Worm (Caenorhabditis elegans) whole organism, L1 larva: Measurements from ENCODE around the gene emg-1.

Experiments used
- C04F5.9 ChIP-seq: sonication (generic microtip); optimal IDR thresholded peaks from 2 replicates; lab custom pipeline; 2016; ENCODE audit warnings: missing genetic modification characterization, missing compliant biosample characterization
- C16A3.4 ChIP-seq: fragments of 150-350 bp; optimal IDR thresholded peaks from 2 replicates; lab custom pipeline; 2014; ENCODE audit warnings: missing biosample characterization, missing genetic modification characterization
- C34B4.2 ChIP-seq: sonication (generic microtip); optimal IDR thresholded peaks from 2 replicates; lab custom pipeline; 2017; ENCODE audit warnings: mild to moderate bottlenecking, missing genetic modification characterization, missing compliant biosample characterization
- aly-2 ChIP-seq: fragments of 150-350 bp; optimal IDR thresholded peaks from 2 replicates; lab custom pipeline; 2014; ENCODE audit warnings: missing biosample characterization, missing genetic modification characterization
- ama-1 ChIP-seq: fragments of 150-350 bp; optimal IDR thresholded peaks from 2 replicates; lab custom pipeline; 2014
- blmp-1 ChIP-seq: fragments of 150-350 bp; optimal IDR thresholded peaks from 2 replicates; lab custom pipeline; 2014; ENCODE audit warnings: missing biosample characterization, missing genetic modification characterization
- ceh-63 ChIP-seq: fragments of 200-800 bp; sonication (Bioruptor generic); optimal IDR thresholded peaks from 2 replicates; lab custom pipeline; 2018; ENCODE audit warnings: mild to moderate bottlenecking, missing genetic modification characterization, missing compliant biosample characterization
- ceh-8 ChIP-seq: fragments of 200-800 bp; sonication (Bioruptor generic); optimal IDR thresholded peaks from 2 replicates; lab custom pipeline; 2018; ENCODE audit warnings: mild to moderate bottlenecking, missing genetic modification characterization, moderate library complexity, missing compliant biosample characterization
- ceh-82 ChIP-seq, 3 experiments: fragments of 150-350 bp in 1 of 3; sonication (generic microtip) in 2 of 3; optimal IDR thresholded peaks; 2 replicates each; lab custom pipeline; 2014 to 2017; ENCODE audit warnings: missing biosample characterization in 3 of 3, missing genetic modification characterization in 3 of 3
- ceh-90 ChIP-seq: sonication (generic microtip); optimal IDR thresholded peaks from 2 replicates; lab custom pipeline; 2016; ENCODE audit warnings: missing genetic modification characterization, missing compliant biosample characterization
- dsc-1 ChIP-seq: sonication (generic microtip); optimal IDR thresholded peaks from 2 replicates; lab custom pipeline; 2016; ENCODE audit warnings: mild to moderate bottlenecking, missing genetic modification characterization, missing compliant biosample characterization
- efl-1 ChIP-seq, 4 experiments: fragments of 150-350 bp; optimal IDR thresholded peaks in 3 of 4; peaks in 1 of 4; 1 replicate in 1 of 4; 2 replicates in 3 of 4; lab custom pipeline; 2014; ENCODE audit warnings: missing biosample characterization in 2 of 4, missing genetic modification characterization in 2 of 4, missing genetic modification reagents in 2 of 4
- egl-13 ChIP-seq: sonication (generic microtip); optimal IDR thresholded peaks from 2 replicates; lab custom pipeline; 2016; ENCODE audit warnings: missing genotype, missing genetic modification reagents, missing genetic modification characterization, missing compliant biosample characterization
- elt-3 ChIP-seq, 6 experiments: fragments of 150-350 bp in 1 of 6; sonication (generic microtip); optimal IDR thresholded peaks; 2 replicates each; lab custom pipeline; 2017 to 2018; ENCODE audit warnings: missing biosample characterization in 6 of 6, missing genetic modification characterization in 6 of 6, inconsistent platforms in 1 of 6
- fkh-10 ChIP-seq: sonication (generic microtip); optimal IDR thresholded peaks from 2 replicates; lab custom pipeline; 2017; ENCODE audit warnings: missing biosample characterization, missing genetic modification reagents, missing genetic modification characterization
- fkh-8 ChIP-seq: sonication (generic microtip); optimal IDR thresholded peaks from 2 replicates; lab custom pipeline; 2016; ENCODE audit warnings: mild to moderate bottlenecking, missing genetic modification characterization, missing compliant biosample characterization
- fos-1 ChIP-seq: fragments of 150-350 bp; optimal IDR thresholded peaks from 2 replicates; lab custom pipeline; 2014; ENCODE audit warnings: missing biosample characterization, missing genetic modification characterization
- grh-1 ChIP-seq: fragments of 200-800 bp; sonication (Bioruptor generic); IDR thresholded peaks from 2 replicates; pipeline ENCODE4 v1.3.6; 2022; ENCODE audit warnings: missing genetic modification reagents, missing genetic modification characterization, missing compliant biosample characterization
- hlh-17 ChIP-seq: fragments of 200-800 bp; sonication (Bioruptor generic); optimal IDR thresholded peaks from 2 replicates; lab custom pipeline; 2018; ENCODE audit warnings: missing genetic modification characterization, mild to moderate bottlenecking, missing compliant biosample characterization, moderate library complexity, borderline replicate concordance
- hlh-4 ChIP-seq: sonication (generic microtip); optimal IDR thresholded peaks from 2 replicates; lab custom pipeline; 2016; ENCODE audit warnings: mild to moderate bottlenecking, missing genetic modification characterization, missing compliant biosample characterization
- hpl-2 ChIP-seq: fragments of 150-350 bp; optimal IDR thresholded peaks from 2 replicates; lab custom pipeline; 2014; ENCODE audit warnings: missing biosample characterization, missing genetic modification reagents, missing genetic modification characterization
- irx-1 ChIP-seq: sonication (generic microtip); optimal IDR thresholded peaks from 2 replicates; lab custom pipeline; 2016; ENCODE audit warnings: missing genetic modification characterization, missing compliant biosample characterization
- isw-1 ChIP-seq: fragments of 200-800 bp; sonication (Bioruptor generic); IDR thresholded peaks from 2 replicates; pipeline ENCODE4 v1.3.6; 2022; ENCODE audit warnings: missing genetic modification characterization, missing compliant biosample characterization
- lin-39 ChIP-seq: fragments of 150-350 bp; optimal IDR thresholded peaks from 2 replicates; lab custom pipeline; 2014; ENCODE audit warnings: missing biosample characterization, missing genetic modification reagents, missing genetic modification characterization
- lir-3 ChIP-seq: sonication (generic microtip); optimal IDR thresholded peaks from 2 replicates; lab custom pipeline; 2016; ENCODE audit warnings: mild to moderate bottlenecking, missing genetic modification characterization, moderate library complexity, missing compliant biosample characterization; ENCODE audit not compliant: poor library complexity
- mdl-1 ChIP-seq, 2 experiments: fragments of 150-350 bp; optimal IDR thresholded peaks; 2 replicates each; lab custom pipeline; 2014 to 2017; ENCODE audit warnings: missing biosample characterization in 2 of 2, missing genetic modification characterization in 2 of 2, inconsistent platforms in 1 of 2
- mef-2 ChIP-seq: fragments of 150-350 bp; optimal IDR thresholded peaks from 2 replicates; lab custom pipeline; 2014; ENCODE audit warnings: missing biosample characterization, missing genetic modification characterization
- mep-1 ChIP-seq: fragments of 150-350 bp; optimal IDR thresholded peaks from 2 replicates; lab custom pipeline; 2014; ENCODE audit warnings: missing biosample characterization, missing genetic modification characterization
- nhr-19 ChIP-seq: fragments of 200-800 bp; sonication (Bioruptor generic); conservative IDR thresholded peaks from 2 replicates; pipeline ENCODE4 v1.3.6; 2022; ENCODE audit warnings: missing genetic modification characterization, missing compliant biosample characterization
- nhr-47 ChIP-seq: sonication (generic microtip); optimal IDR thresholded peaks from 2 replicates; lab custom pipeline; 2016; ENCODE audit warnings: mild to moderate bottlenecking, missing genetic modification characterization, moderate library complexity, missing compliant biosample characterization
- nhr-71 ChIP-seq: sonication (generic microtip); optimal IDR thresholded peaks from 2 replicates; lab custom pipeline; 2016; ENCODE audit warnings: mild to moderate bottlenecking, missing genetic modification characterization, moderate library complexity, missing compliant biosample characterization
- nhr-76 ChIP-seq: sonication (generic microtip); optimal IDR thresholded peaks from 2 replicates; lab custom pipeline; 2017; ENCODE audit warnings: missing biosample characterization, missing genetic modification characterization
- nhr-77 ChIP-seq: fragments of 150-350 bp; optimal IDR thresholded peaks from 2 replicates; lab custom pipeline; 2014; ENCODE audit warnings: missing biosample characterization, missing genetic modification characterization
- nhr-84 ChIP-seq: sonication (generic microtip); optimal IDR thresholded peaks from 2 replicates; lab custom pipeline; 2017; ENCODE audit warnings: missing biosample characterization, missing genetic modification characterization
- pax-3 ChIP-seq: fragments of 200-800 bp; sonication (Bioruptor generic); optimal IDR thresholded peaks from 2 replicates; lab custom pipeline; 2018; ENCODE audit warnings: mild to moderate bottlenecking, missing genetic modification characterization, moderate library complexity, missing compliant biosample characterization
- snpc-4 ChIP-seq: fragments of 150-350 bp; optimal IDR thresholded peaks from 2 replicates; lab custom pipeline; 2014; ENCODE audit warnings: missing biosample characterization, missing genetic modification characterization
- sptf-1 ChIP-seq: fragments of 150-350 bp; optimal IDR thresholded peaks from 2 replicates; lab custom pipeline; 2014; ENCODE audit warnings: missing biosample characterization, missing genetic modification characterization
- swsn-7 ChIP-seq: sonication (generic microtip); optimal IDR thresholded peaks from 2 replicates; lab custom pipeline; 2016; ENCODE audit warnings: missing genetic modification characterization, missing compliant biosample characterization
- tbx-2 ChIP-seq: sonication (generic microtip); optimal IDR thresholded peaks from 2 replicates; lab custom pipeline; 2016; ENCODE audit warnings: missing genetic modification characterization, missing compliant biosample characterization
- unc-130 ChIP-seq: fragments of 150-350 bp; optimal IDR thresholded peaks from 2 replicates; lab custom pipeline; 2017; ENCODE audit warnings: missing biosample characterization, missing genetic modification characterization, inconsistent platforms
- unc-98 ChIP-seq: fragments of 200-800 bp; sonication (Bioruptor generic); IDR thresholded peaks from 2 replicates; pipeline ENCODE4 v1.3.6; 2022; ENCODE audit warnings: missing genetic modification characterization, missing compliant biosample characterization
- vab-15 ChIP-seq: sonication (generic microtip); optimal IDR thresholded peaks from 2 replicates; lab custom pipeline; 2017; ENCODE audit warnings: missing genotype, mild to moderate bottlenecking, missing genetic modification characterization, missing compliant biosample characterization
- zag-1 ChIP-seq: fragments of 150-350 bp; optimal IDR thresholded peaks from 2 replicates; lab custom pipeline; 2014; ENCODE audit warnings: missing biosample characterization, missing genetic modification characterization
- zip-4 ChIP-seq: fragments of 200-800 bp; sonication (Bioruptor generic); optimal IDR thresholded peaks from 2 replicates; lab custom pipeline; 2018; ENCODE audit warnings: mild to moderate bottlenecking, missing genetic modification characterization, moderate library complexity, missing compliant biosample characterization
- ztf-4 ChIP-seq: fragments of 150-350 bp; optimal IDR thresholded peaks from 2 replicates; lab custom pipeline; 2014; ENCODE audit warnings: missing biosample characterization, missing genetic modification characterization

Gene emg-1

DNA sequence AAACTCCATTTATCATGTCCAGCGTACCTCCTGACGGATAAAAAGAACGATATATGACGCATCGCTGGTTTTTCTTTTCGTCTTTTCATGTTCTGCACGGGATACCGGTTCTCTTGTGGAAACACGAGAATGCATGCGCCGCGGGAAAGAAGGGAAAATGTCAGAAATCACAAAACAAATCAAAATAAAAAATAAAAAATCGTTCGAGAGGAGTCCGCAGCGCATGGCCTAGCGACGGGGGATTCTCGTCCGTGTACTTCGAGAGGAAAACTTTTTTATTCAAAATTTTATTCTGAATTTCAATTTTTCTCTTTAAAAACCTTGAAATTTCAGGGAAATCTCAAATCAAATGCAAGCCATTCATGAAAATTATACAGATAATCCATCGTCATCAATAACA, 28.1 kb upstream of the emg-1 start, which contains the start of the genes lron-10 and hpr-9 (continued):
- TF ChIP-seq hlh-4 (tag; lab: Kevin White, UChicago) (peak; percentile 47), C34B4.2 (tag; lab: Kevin White, UChicago) (peak; percentile 22), mef-2 (tag; lab: Kevin White, UChicago) (no peak), nhr-71 (peak; percentile 95), nhr-76 (tag; lab: Kevin White, UChicago) (no peak), sptf-1 (no peak), fos-1 (peak; percentile 13), snpc-4 (tag; lab: Kevin White, UChicago) (peak; percentile 32), aly-2 (peak; percentile 49), nhr-84 (tag; lab: Kevin White, UChicago) (no peak), elt-3 (tag; optimal IDR thresholded peaks at IDR 0.05; lab: Kevin White, UChicago) (peak in 2 of 6 experiments; percentile 73 to 85), isw-1 (GFP tag; lab: Robert Waterston, UW) (peak; percentile 56; the same call in 1 of the 2 replicates), swsn-7 (tag; lab: Kevin White, UChicago) (peak; percentile 82), mdl-1 (tag; optimal IDR thresholded peaks at IDR 0.05; lab: Kevin White, UChicago) (peak in 1 of 2 experiments; percentile 77), blmp-1 (tag; lab: Kevin White, UChicago) (peak; percentile 91), egl-13 (tag; lab: Kevin White, UChicago) (peak; percentile 85), irx-1 (tag; lab: Kevin White, UChicago) (peak; percentile 97), zip-4 (GFP tag; lab: Kevin White, UChicago) (peak; percentile 50), ceh-8 (GFP tag; lab: Kevin White, UChicago) (peak; percentile 74), ceh-82 (tag; optimal IDR thresholded peaks at IDR 0.05; lab: Kevin White, UChicago) (peak in 2 of 3 experiments; percentile 36 to 66), ztf-4 (tag; lab: Kevin White, UChicago) (peak; percentile 42), ceh-90 (peak; percentile 93), unc-98 (peak; percentile 71), nhr-47 (tag; lab: Kevin White, UChicago) (peak; percentile 94), nhr-19 (GFP tag; lab: Robert Waterston, UW) (peak; percentile 87), grh-1 (peak; percentile 90), fkh-8 (tag; lab: Kevin White, UChicago) (peak; percentile 81), dsc-1 (peak; percentile 89), ama-1 (lab: Kevin White, UChicago) (no peak), mep-1 (peak; percentile 50), tbx-2 (tag; lab: Kevin White, UChicago) (peak; percentile 93), zag-1 (tag; lab: Kevin White, UChicago) (no peak), ceh-63 (no peak), unc-130 (peak; percentile 52), fkh-10 (GFP tag; lab: Kevin White, UChicago) (no peak), lir-3 (peak; percentile 97), C04F5.9 (peak; percentile 93), nhr-77 (tag; lab: Kevin White, UChicago) (peak; percentile 46), hpl-2 (GFP tag; lab: Kevin White, UChicago) (peak; percentile 17), C16A3.4 (peak; percentile 70), vab-15 (tag; lab: Kevin White, UChicago) (peak; percentile 50), lin-39 (tag; lab: Kevin White, UChicago) (peak; percentile 58), hlh-17 (GFP tag; lab: Kevin White, UChicago) (no peak), pax-3 (tag; lab: Kevin White, UChicago) (peak; percentile 93), efl-1 (optimal IDR thresholded peaks at IDR 0.05; lab: Kevin White, UChicago) (peak; percentile 74 to 84), efl-1 (GFP tag; optimal IDR thresholded peaks at IDR 0.05 in 1 of 2; lab: Kevin White, UChicago) (peak; percentile 85 to 98)
